Fruit fly (Drosophila melanogaster): ENCODE data around the gene CG42264.
A peak's percentile ranks its signal among the peaks of the same experiment; 100 is the strongest.

CG42264 gene

dm6 chrX:5724744-5725185 is 51.7 kb downstream of the CG42264 start (continued):
- peak; percentile 1 for TF ChIP-seq caup (GFP tag; optimal IDR thresholded peaks at IDR 0.05; ENCODE audit: severe bottlenecking)
- peak; percentile 53 for TF ChIP-seq lab (GFP tag; optimal IDR thresholded peaks at IDR 0.05)
- TF ChIP-seq CG14667 (GFP tag; IDR thresholded peaks at IDR 0.05): peak; percentile 49; the same call in 1 of the 2 replicates
- TF ChIP-seq pnt (GFP tag; optimal IDR thresholded peaks at IDR 0.05): peak; percentile 40
- TF ChIP-seq Dip2 (GFP tag; IDR thresholded peaks at IDR 0.05): no peak
- no peak for TF ChIP-seq nom (GFP tag; optimal IDR thresholded peaks at IDR 0.05)
- TF ChIP-seq kni (GFP tag; optimal IDR thresholded peaks at IDR 0.05): no peak
- TF ChIP-seq CG17385 (GFP tag; optimal IDR thresholded peaks at IDR 0.05): no peak
- peak; percentile 21 for TF ChIP-seq CG13123 (GFP tag; optimal IDR thresholded peaks at IDR 0.05)
- TF ChIP-seq MBD-R2 (GFP tag; IDR thresholded peaks at IDR 0.05): no peak; the same call in 1 of the 2 replicates
- no peak for TF ChIP-seq ERR (GFP tag; optimal IDR thresholded peaks at IDR 0.05)
- TF ChIP-seq dimm (GFP tag; IDR thresholded peaks at IDR 0.05): peak; percentile 18; the same call in 1 of the 2 replicates
- no peak for TF ChIP-seq Tbp (GFP tag; optimal IDR thresholded peaks at IDR 0.05)
- TF ChIP-seq Dad (GFP tag; optimal IDR thresholded peaks at IDR 0.05): peak; percentile 7
- peak; percentile 89 for TF ChIP-seq Med (GFP tag)
- no peak for TF ChIP-seq gfzf (GFP tag; optimal IDR thresholded peaks at IDR 0.05)
- no peak for TF ChIP-seq BEAF-32 (GFP tag; optimal IDR thresholded peaks at IDR 0.05)
- no peak for TF ChIP-seq CG8478 (optimal IDR thresholded peaks at IDR 0.05)
- peak; percentile 46 for TF ChIP-seq CG1024 (GFP tag; IDR thresholded peaks at IDR 0.05)
- no peak for TF ChIP-seq CG10147 (GFP tag; optimal IDR thresholded peaks at IDR 0.05)
- TF ChIP-seq chn (GFP tag; optimal IDR thresholded peaks at IDR 0.05): no peak
- peak; percentile 94 for TF ChIP-seq sens (GFP tag)
- TF ChIP-seq Dref (GFP tag; IDR thresholded peaks at IDR 0.05): no peak
- TF ChIP-seq ato (GFP tag; IDR thresholded peaks at IDR 0.05; ENCODE audit: partially characterized antibody): no peak
- peak; percentile 35 for TF ChIP-seq CG5245 (GFP tag; optimal IDR thresholded peaks at IDR 0.05)
- TF ChIP-seq nerfin-2 (GFP tag; IDR thresholded peaks at IDR 0.05; ENCODE audit: partially characterized antibody): no peak
- TF ChIP-seq Lhr (GFP tag; optimal IDR thresholded peaks at IDR 0.05): peak; percentile 40
- peak; percentile 32 for TF ChIP-seq CG30403 (GFP tag; optimal IDR thresholded peaks at IDR 0.05)
- no peak for TF ChIP-seq gcm2 (GFP tag; optimal IDR thresholded peaks at IDR 0.05)
- TF ChIP-seq CG2875 (GFP tag; optimal IDR thresholded peaks at IDR 0.05): peak; percentile 72
- TF ChIP-seq CG9727 (GFP tag; optimal IDR thresholded peaks at IDR 0.05): peak; percentile 52
- no peak for TF ChIP-seq sd (tag; optimal IDR thresholded peaks at IDR 0.05)
- peak; percentile 42 for TF ChIP-seq CG17186 (GFP tag; optimal IDR thresholded peaks at IDR 0.05)
- TF ChIP-seq gsb (GFP tag; IDR thresholded peaks at IDR 0.05): no peak
- no peak for TF ChIP-seq ems (GFP tag; optimal IDR thresholded peaks at IDR 0.05)
- TF ChIP-seq stwl (tag; optimal IDR thresholded peaks at IDR 0.05): no peak
- TF ChIP-seq CG7928 (GFP tag; optimal IDR thresholded peaks at IDR 0.05): no peak
- TF ChIP-seq CG6854 (GFP tag; optimal IDR thresholded peaks at IDR 0.05): no peak
- TF ChIP-seq CG2120 (GFP tag; optimal IDR thresholded peaks at IDR 0.05): peak; percentile 26
- TF ChIP-seq pb (GFP tag; optimal IDR thresholded peaks at IDR 0.05): peak; percentile 21
- no peak for TF ChIP-seq CG11085 (GFP tag; IDR thresholded peaks at IDR 0.05)
- TF ChIP-seq CG15696 (tag; optimal IDR thresholded peaks at IDR 0.05): peak; percentile 67
- TF ChIP-seq mld (GFP tag; IDR thresholded peaks at IDR 0.05; ENCODE audit: partially characterized antibody): no peak
- peak; percentile 56 for TF ChIP-seq Sox100B (GFP tag; optimal IDR thresholded peaks at IDR 0.05)
- no peak for TF ChIP-seq her (GFP tag; optimal IDR thresholded peaks at IDR 0.05)
- TF ChIP-seq otp (GFP tag; IDR thresholded peaks at IDR 0.05): peak; percentile 42; the same call in 1 of the 3 replicates
- no peak for TF ChIP-seq CG12155 (GFP tag; optimal IDR thresholded peaks at IDR 0.05)
- TF ChIP-seq CG6813 (GFP tag; optimal IDR thresholded peaks at IDR 0.05): peak; percentile 64
- 0 out of 2 replicates have a peak, but pooled peaks have one; percentile 18 for TF ChIP-seq ranshi (GFP tag; IDR thresholded peaks at IDR 0.05)
- peak; percentile 26; the same call in 1 of the 2 replicates for TF ChIP-seq gt (GFP tag; IDR thresholded peaks at IDR 0.05)
- no peak for TF ChIP-seq CG17612 (GFP tag; IDR thresholded peaks at IDR 0.05)
